Fruit fly (Drosophila melanogaster): ENCODE results near the gene Rad17.
A peak's percentile ranks its signal among the peaks of the same experiment; 100 is the strongest.

Rad17 gene

dm6 chr3R:14625215-14626156 is 37.5 kb downstream of the Rad17 start, which contains the start of the genes put and His4r (continued):
- TF ChIP-seq CG10669 (GFP tag; optimal IDR thresholded peaks at IDR 0.05) (no peak), ss (GFP tag; optimal IDR thresholded peaks at IDR 0.05) (peak; percentile 16 to 29), OdsH (GFP tag; optimal IDR thresholded peaks at IDR 0.05) (no peak), CG10631 (GFP tag; optimal IDR thresholded peaks at IDR 0.05) (no peak), Eip93F (GFP tag; optimal IDR thresholded peaks at IDR 0.05) (no peak), salr (GFP tag; optimal IDR thresholded peaks at IDR 0.05) (no peak), fd85E (GFP tag; optimal IDR thresholded peaks at IDR 0.05) (no peak), Sox15 (GFP tag; optimal IDR thresholded peaks at IDR 0.05) (no peak), CG34406 (GFP tag; optimal IDR thresholded peaks at IDR 0.05) (no peak), Hr38 (GFP tag; optimal IDR thresholded peaks at IDR 0.05) (no peak), CG8632 (GFP tag; optimal IDR thresholded peaks at IDR 0.05) (no peak), dsx (GFP tag; optimal IDR thresholded peaks at IDR 0.05; ENCODE audit: poor library complexity, severe bottlenecking) (no peak), CG4318 (GFP tag; optimal IDR thresholded peaks at IDR 0.05) (no peak), net (GFP tag; optimal IDR thresholded peaks at IDR 0.05) (no peak), CG6854 (GFP tag; optimal IDR thresholded peaks at IDR 0.05) (peak; percentile 3), lz (GFP tag; optimal IDR thresholded peaks at IDR 0.05) (no peak), CG7368 (GFP tag; optimal IDR thresholded peaks at IDR 0.05) (no peak), CG1621 (tag; optimal IDR thresholded peaks at IDR 0.05) (no peak)

dm6 chr3R:14624671-14625070 is 38.3 kb downstream of the Rad17 start:
- TF ChIP-seq Sox102F (GFP tag; optimal IDR thresholded peaks at IDR 0.05): no peak
- TF ChIP-seq CG11902 (GFP tag; optimal IDR thresholded peaks at IDR 0.05): no peak
- TF ChIP-seq CG32006 (GFP tag; optimal IDR thresholded peaks at IDR 0.05): peak; percentile 34
- no peak for TF ChIP-seq CG8319 (GFP tag; optimal IDR thresholded peaks at IDR 0.05)
- TF ChIP-seq Eip93F (GFP tag; optimal IDR thresholded peaks at IDR 0.05): peak; percentile 5
- TF ChIP-seq CG10631 (GFP tag; optimal IDR thresholded peaks at IDR 0.05): peak; percentile 4
- TF ChIP-seq Met (GFP tag; optimal IDR thresholded peaks at IDR 0.05): peak; percentile 2
- peak; percentile 14 for TF ChIP-seq CG4318 (GFP tag; optimal IDR thresholded peaks at IDR 0.05)
- no peak for TF ChIP-seq salr (GFP tag; optimal IDR thresholded peaks at IDR 0.05)
- no peak for TF ChIP-seq acj6 (GFP tag; optimal IDR thresholded peaks at IDR 0.05)
- TF ChIP-seq Hr38 (GFP tag; optimal IDR thresholded peaks at IDR 0.05): no peak
- peak; percentile 51 for TF ChIP-seq Eip78C (GFP tag)
- TF ChIP-seq CG10669 (GFP tag; optimal IDR thresholded peaks at IDR 0.05): no peak
- no peak for TF ChIP-seq Sox15 (GFP tag; optimal IDR thresholded peaks at IDR 0.05)
- no peak for TF ChIP-seq Blimp-1 (GFP tag; optimal IDR thresholded peaks at IDR 0.05)

- TF ChIP-seq Blimp-1 (GFP tag; optimal IDR thresholded peaks at IDR 0.05): peak; percentile 4
- TF ChIP-seq CG6276 (GFP tag; optimal IDR thresholded peaks at IDR 0.05): peak; percentile 84
- TF ChIP-seq CG10669 (GFP tag; optimal IDR thresholded peaks at IDR 0.05): peak; percentile 85
- TF ChIP-seq Smox (GFP tag; optimal IDR thresholded peaks at IDR 0.05): peak; percentile 83
- peak; percentile 77 for TF ChIP-seq eg (GFP tag; IDR thresholded peaks at IDR 0.05)
- peak; percentile 50 for TF ChIP-seq fd85E (GFP tag; optimal IDR thresholded peaks at IDR 0.05)
- TF ChIP-seq CG32006 (GFP tag; optimal IDR thresholded peaks at IDR 0.05): peak; percentile 91
- TF ChIP-seq OdsH (GFP tag; optimal IDR thresholded peaks at IDR 0.05): peak; percentile 90
- TF ChIP-seq CG16779 (tag; optimal IDR thresholded peaks at IDR 0.05): peak; percentile 77
- peak; percentile 80 for TF ChIP-seq dac (GFP tag; optimal IDR thresholded peaks at IDR 0.05)
- TF ChIP-seq esn (GFP tag; optimal IDR thresholded peaks at IDR 0.05): peak; percentile 84
- peak; percentile 90 for TF ChIP-seq Ets96B (tag; optimal IDR thresholded peaks at IDR 0.05)
- TF ChIP-seq CG6854 (GFP tag; optimal IDR thresholded peaks at IDR 0.05): peak; percentile 44
- TF ChIP-seq Hr38 (GFP tag; optimal IDR thresholded peaks at IDR 0.05): no peak
- peak; percentile 99 for TF ChIP-seq Eip78C (GFP tag)
- TF ChIP-seq CG1621 (tag; optimal IDR thresholded peaks at IDR 0.05): peak; percentile 88
- TF ChIP-seq Hr39 (GFP tag; optimal IDR thresholded peaks at IDR 0.05): peak; percentile 80
- peak; percentile 80 for TF ChIP-seq CG6808 (GFP tag; optimal IDR thresholded peaks at IDR 0.05)
- TF ChIP-seq Eip93F (GFP tag; optimal IDR thresholded peaks at IDR 0.05): no peak
- peak; percentile 86 for TF ChIP-seq fd59A (GFP tag; optimal IDR thresholded peaks at IDR 0.05)
- peak; percentile 83 for TF ChIP-seq CG3919 (GFP tag; optimal IDR thresholded peaks at IDR 0.05)
- TF ChIP-seq CG34406 (GFP tag; optimal IDR thresholded peaks at IDR 0.05): peak; percentile 84
- TF ChIP-seq Ets21C (GFP tag; optimal IDR thresholded peaks at IDR 0.05): peak; percentile 78
- TF ChIP-seq acj6 (GFP tag; optimal IDR thresholded peaks at IDR 0.05): peak; percentile 89
- peak; percentile 84 for TF ChIP-seq lz (GFP tag; optimal IDR thresholded peaks at IDR 0.05)
- peak; percentile 86 for TF ChIP-seq CG3032 (tag; optimal IDR thresholded peaks at IDR 0.05)
- TF ChIP-seq net (GFP tag; optimal IDR thresholded peaks at IDR 0.05): peak; percentile 89
- TF ChIP-seq pdm3 (GFP tag; optimal IDR thresholded peaks at IDR 0.05): peak; percentile 91
- peak; percentile 71 for TF ChIP-seq CG9139 (GFP tag; optimal IDR thresholded peaks at IDR 0.05)
- peak; percentile 81 for TF ChIP-seq CG6792 (GFP tag; optimal IDR thresholded peaks at IDR 0.05)
- TF ChIP-seq ss (GFP tag; optimal IDR thresholded peaks at IDR 0.05): peak; percentile 84 to 90
These were observed 38.8 kb downstream of the Rad17 start for dm6 chr3R:14624088-14624619.

All from whole organism, prepupa.